Worm (Caenorhabditis elegans) whole organism, L2 larva: ENCODE results near the gene ZK666.1.

ENCODE experiments used
- aly-2 ChIP-seq: fragments of 150-350 bp; optimal IDR thresholded peaks from 2 replicates; lab custom pipeline; 2014; ENCODE audit warnings: missing biosample characterization, missing genetic modification characterization
- nhr-6 ChIP-seq: fragments of 150-350 bp; optimal IDR thresholded peaks from 2 replicates; lab custom pipeline; 2014; ENCODE audit warnings: missing biosample characterization, missing genetic modification characterization
- nhr-77 ChIP-seq: fragments of 150-350 bp; optimal IDR thresholded peaks from 2 replicates; lab custom pipeline; 2014; ENCODE audit warnings: missing biosample characterization, missing genetic modification characterization

DNA sequence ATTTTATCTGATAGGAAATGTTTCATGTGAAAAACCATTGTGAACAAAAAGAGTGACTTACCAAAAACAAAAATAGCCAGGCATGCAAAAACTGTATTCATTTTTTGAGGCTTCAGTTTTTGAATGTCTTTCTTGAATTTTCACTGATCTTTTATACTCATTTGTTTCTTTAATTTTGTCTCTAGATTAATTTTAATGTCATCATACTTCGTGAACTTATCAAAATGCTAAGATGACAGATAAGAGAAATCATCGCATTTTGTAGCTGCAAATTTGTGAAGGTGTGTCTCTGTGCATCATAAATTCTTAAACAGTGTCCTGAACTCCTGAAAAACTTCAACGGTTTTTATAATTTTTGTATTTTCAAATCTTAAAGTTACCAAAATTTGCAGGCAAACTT, 4.9 kb upstream of the ZK666.1 start, which contains the start of gene clec-58:
- no peak for TF ChIP-seq aly-2 (tag; lab: Kevin White, UChicago)
- no peak for TF ChIP-seq nhr-6 (tag; lab: Kevin White, UChicago)
- TF ChIP-seq nhr-77 (tag; lab: Kevin White, UChicago): no peak
